Worm (Caenorhabditis elegans) whole organism, mixed stage, embryonic: ENCODE data around the gene smgl-2.

Experiments
- elt-3 ChIP-seq: fragments of 150-350 bp; optimal IDR thresholded peaks from 2 replicates; lab custom pipeline; 2014; ENCODE audit warnings: missing biosample characterization, missing genetic modification characterization
- ham-2 ChIP-seq: fragments of 200-800 bp; sonication (Bioruptor generic); optimal IDR thresholded peaks from 2 replicates; lab custom pipeline; 2018; ENCODE audit warnings: mild to moderate bottlenecking, missing genetic modification characterization, missing compliant biosample characterization
- nhr-237 ChIP-seq: fragments of 150-350 bp; optimal IDR thresholded peaks from 2 replicates; lab custom pipeline; 2014; ENCODE audit warnings: missing biosample characterization, missing genetic modification characterization
- nhr-76 ChIP-seq: sonication (generic microtip); optimal IDR thresholded peaks from 2 replicates; lab custom pipeline; 2017; ENCODE audit warnings: missing biosample characterization, missing genetic modification characterization
- sptf-1 ChIP-seq: sonication (generic microtip); optimal IDR thresholded peaks from 2 replicates; lab custom pipeline; 2017; ENCODE audit warnings: mild to moderate bottlenecking, missing genetic modification characterization, moderate library complexity, missing compliant biosample characterization
- ztf-11 ChIP-seq: fragments of 150-350 bp; optimal IDR thresholded peaks from 2 replicates; lab custom pipeline; 2014; ENCODE audit warnings: missing biosample characterization, missing genetic modification characterization

DNA sequence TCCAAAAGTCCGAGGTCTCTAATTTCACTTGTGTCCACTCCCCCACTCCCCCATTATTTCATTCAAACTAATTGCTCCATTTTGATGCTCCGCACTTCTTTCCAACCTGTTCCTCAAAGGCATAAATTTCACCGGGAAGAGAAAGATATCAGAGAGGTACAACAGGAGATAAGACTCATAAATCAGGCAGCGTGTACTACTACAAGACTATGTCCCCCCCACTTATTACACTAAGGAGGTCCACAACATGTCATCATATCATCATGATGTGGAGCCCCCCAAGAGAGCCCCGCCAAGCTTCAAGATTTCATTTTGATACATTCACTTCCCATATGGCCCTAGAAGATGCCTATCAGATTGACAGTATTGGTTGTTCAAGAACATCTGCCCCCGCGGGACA lies 39.5 kb downstream of the smgl-2 start:
- TF ChIP-seq ztf-11 (tag; lab: Kevin White, UChicago) = no peak
- TF ChIP-seq nhr-237 (tag; lab: Kevin White, UChicago) = no peak
- TF ChIP-seq sptf-1 (tag; lab: Kevin White, UChicago) = no peak
- no peak for TF ChIP-seq elt-3 (tag; lab: Kevin White, UChicago)
- no peak for TF ChIP-seq nhr-76 (tag; lab: Kevin White, UChicago)
- no peak for TF ChIP-seq ham-2 (GFP tag; lab: Kevin White, UChicago)
